Fruit fly (Drosophila melanogaster) whole organism, adult: ENCODE measurements around the gene Ctps.

Experiments used
- CG11617 ChIP-seq: fragments of 200-800 bp; sonication (Bioruptor generic); optimal IDR thresholded peaks from 2 replicates; lab custom pipeline; 2017; ENCODE audit warnings: mild to moderate bottlenecking, missing biosample characterization, missing genetic modification reagents, missing genetic modification characterization
- CG1620 ChIP-seq: fragments of 200-800 bp; sonication (Bioruptor generic); optimal IDR thresholded peaks from 2 replicates; lab custom pipeline; 2016; ENCODE audit warnings: missing biosample characterization, missing genetic modification characterization
- Crg-1 ChIP-seq: fragments of 200-800 bp; sonication (Bioruptor generic); optimal IDR thresholded peaks from 2 replicates; lab custom pipeline; 2016; ENCODE audit warnings: missing biosample characterization, missing genetic modification characterization
- cnc ChIP-seq, 2 experiments: fragments of >200 bp; optimal IDR thresholded peaks; 2 replicates each; lab custom pipeline; 2017
- kay ChIP-seq: fragments of 200-800 bp; sonication (Bioruptor generic); peaks from one replicate; lab custom pipeline; 2016; ENCODE audit warnings: missing biosample characterization, missing genetic modification characterization, borderline replicate concordance
- tj ChIP-seq: fragments of 200-800 bp; sonication (Bioruptor generic); optimal IDR thresholded peaks from 3 replicates; lab custom pipeline; 2017; ENCODE audit warnings: missing biosample characterization, mild to moderate bottlenecking, missing genetic modification characterization, moderate library complexity

DNA sequence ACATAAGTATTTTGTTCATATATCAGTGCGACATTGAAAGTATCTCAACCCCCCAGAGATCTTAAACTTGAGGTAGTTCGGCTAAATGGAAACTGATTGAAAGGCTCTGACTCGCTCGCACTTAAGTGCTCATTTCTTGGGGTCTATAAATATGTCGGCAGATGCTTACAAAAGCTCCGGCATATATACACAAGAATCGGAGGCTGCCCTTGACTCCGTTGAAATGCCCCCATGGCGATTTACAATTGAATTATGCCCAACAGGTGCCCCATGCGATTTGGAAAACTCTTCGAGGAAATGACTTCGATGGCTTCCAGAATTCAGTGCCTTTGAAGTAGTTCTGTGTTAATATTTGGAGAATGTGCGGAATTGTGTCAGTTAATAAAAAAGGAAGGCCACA is 24.0 kb upstream of the Ctps start:
- TF ChIP-seq tj (GFP tag; lab: Kevin White, UChicago) = no peak
- TF ChIP-seq CG1620 (GFP tag; lab: Kevin White, UChicago) = no peak
- no peak for TF ChIP-seq CG11617 (GFP tag; lab: Kevin White, UChicago)
- TF ChIP-seq cnc (optimal IDR thresholded peaks at IDR 0.05; lab: Kevin White, UChicago) = no peak
- TF ChIP-seq Crg-1 = no peak
- no peak for TF ChIP-seq kay (GFP tag; lab: Kevin White, UChicago)
